Worm (Caenorhabditis elegans) whole organism, young adult: ENCODE data around the gene ddl-2.

Experiments used
- C06A6.2 ChIP-seq: fragments of 200-800 bp; sonication (Bioruptor generic); conservative IDR thresholded peaks from 2 replicates; pipeline ENCODE4 v1.3.6; 2022; ENCODE audit warnings: missing genetic modification characterization, missing compliant biosample characterization
- D2030.7 ChIP-seq: fragments of 200-800 bp; sonication (Bioruptor generic); IDR thresholded peaks from 2 replicates; pipeline ENCODE4 v1.3.6; 2022; ENCODE audit warnings: missing genetic modification reagents, missing genetic modification characterization, missing compliant biosample characterization
- F23B12.7 ChIP-seq: sonication (generic microtip); optimal IDR thresholded peaks from 2 replicates; lab custom pipeline; 2017; ENCODE audit warnings: missing genetic modification characterization, mild to moderate bottlenecking, missing compliant biosample characterization, antibody characterized with exemption, moderate library complexity; ENCODE audit not compliant: insufficient read depth
- F33H1.4 ChIP-seq: fragments of 200-800 bp; sonication (Bioruptor generic); IDR thresholded peaks from 2 replicates; pipeline ENCODE4 v1.3.6; 2022; ENCODE audit warnings: missing genetic modification reagents, missing genetic modification characterization, missing compliant biosample characterization
- Y56A3A.18 ChIP-seq: fragments of 200-800 bp; sonication (Bioruptor generic); IDR thresholded peaks from 2 replicates; pipeline ENCODE4 v1.3.6; 2022; ENCODE audit warnings: missing genetic modification reagents, missing genetic modification characterization, missing compliant biosample characterization
- attf-5 ChIP-seq: fragments of 200-800 bp; sonication (Bioruptor generic); optimal IDR thresholded peaks from 2 replicates; lab custom pipeline; 2018; ENCODE audit warnings: mild to moderate bottlenecking, missing genetic modification characterization, missing compliant biosample characterization
- cebp-1 ChIP-seq, 2 experiments: fragments of 200-800 bp in 1 of 2; sonication (Bioruptor generic) in 1 of 2; sonication (generic microtip) in 1 of 2; IDR thresholded peaks in 1 of 2; optimal IDR thresholded peaks in 1 of 2; 2 replicates each; pipeline versions ENCODE4 v1.3.6 to Lab custom; 2017 to 2022; ENCODE audit warnings: missing compliant biosample characterization in 2 of 2, missing genetic modification characterization in 2 of 2, mild to moderate bottlenecking in 1 of 2, missing genetic modification reagents in 1 of 2, moderate library complexity in 1 of 2
- cebp-2 ChIP-seq: fragments of 200-800 bp; sonication (Bioruptor generic); IDR thresholded peaks from 2 replicates; pipeline ENCODE4 v1.3.6; 2022; ENCODE audit warnings: missing genetic modification characterization, missing compliant biosample characterization
- ceh-100 ChIP-seq: fragments of 200-800 bp; sonication (Bioruptor generic); IDR thresholded peaks from 2 replicates; pipeline ENCODE4 v1.3.6; 2022; ENCODE audit warnings: missing genetic modification reagents, missing genetic modification characterization, missing compliant biosample characterization
- chd-7 ChIP-seq: sonication (generic microtip); optimal IDR thresholded peaks from 2 replicates; lab custom pipeline; 2016; ENCODE audit warnings: mild to moderate bottlenecking, missing genetic modification characterization, moderate library complexity, missing compliant biosample characterization
- dpl-1 ChIP-seq: fragments of 150-350 bp; optimal IDR thresholded peaks from 2 replicates; lab custom pipeline; 2014; ENCODE audit warnings: missing biosample characterization, missing genetic modification reagents, missing genetic modification characterization
- efl-1 ChIP-seq: fragments of 150-350 bp; optimal IDR thresholded peaks from 2 replicates; lab custom pipeline; 2014; ENCODE audit warnings: missing biosample characterization, missing genetic modification reagents, missing genetic modification characterization
- egl-18 ChIP-seq: fragments of 200-800 bp; sonication (Bioruptor generic); IDR thresholded peaks from 2 replicates; pipeline ENCODE4 v1.3.6; 2022; ENCODE audit warnings: missing genetic modification reagents, missing genetic modification characterization, missing compliant biosample characterization
- egrh-3 ChIP-seq: fragments of 200-800 bp; sonication (Bioruptor generic); IDR thresholded peaks from 2 replicates; pipeline ENCODE4 v1.3.6; 2022; ENCODE audit warnings: missing genetic modification reagents, missing genetic modification characterization, missing compliant biosample characterization
- fkh-3 ChIP-seq: sonication (generic microtip); optimal IDR thresholded peaks from 2 replicates; lab custom pipeline; 2016; ENCODE audit warnings: mild to moderate bottlenecking, missing genetic modification characterization, missing compliant biosample characterization
- hmg-1.2 ChIP-seq: fragments of 200-800 bp; sonication (Bioruptor generic); IDR thresholded peaks from 2 replicates; pipeline ENCODE4 v1.3.6; 2022; ENCODE audit warnings: missing genetic modification reagents, missing genetic modification characterization, missing compliant biosample characterization
- lin-26 ChIP-seq: fragments of 200-800 bp; sonication (Bioruptor generic); IDR thresholded peaks from 2 replicates; pipeline ENCODE4 v1.3.6; 2022; ENCODE audit warnings: missing genetic modification reagents, missing genetic modification characterization, missing compliant biosample characterization
- lin-35 ChIP-seq, 3 experiments: fragments of 150-350 bp in 2 of 3; sonication (generic microtip) in 1 of 3; optimal IDR thresholded peaks; 2 replicates each; lab custom pipeline; 2014 to 2018; ENCODE audit warnings: missing biosample characterization in 3 of 3, missing genetic modification characterization in 3 of 3, missing genetic modification reagents in 3 of 3
- lin-54 ChIP-seq: fragments of 200-800 bp; sonication (Bioruptor generic); optimal IDR thresholded peaks from 2 replicates; lab custom pipeline; 2018; ENCODE audit warnings: mild to moderate bottlenecking, missing genetic modification characterization, missing compliant biosample characterization
- lsl-1 ChIP-seq: fragments of 200-800 bp; sonication (Bioruptor generic); optimal IDR thresholded peaks from 2 replicates; lab custom pipeline; 2018; ENCODE audit warnings: mild to moderate bottlenecking, missing genetic modification characterization, moderate library complexity, missing compliant biosample characterization
- madf-6 ChIP-seq: fragments of 200-800 bp; sonication (Bioruptor generic); IDR thresholded peaks from 2 replicates; pipeline ENCODE4 v1.3.6; 2022; ENCODE audit warnings: missing genetic modification reagents, missing genetic modification characterization, missing compliant biosample characterization
- madf-8 ChIP-seq: fragments of 200-800 bp; sonication (Bioruptor generic); conservative IDR thresholded peaks from 2 replicates; pipeline ENCODE4 v1.3.6; 2022; ENCODE audit warnings: missing genetic modification reagents, missing genetic modification characterization, missing compliant biosample characterization
- mcd-1 ChIP-seq: fragments of 200-800 bp; sonication (Bioruptor generic); IDR thresholded peaks from 2 replicates; pipeline ENCODE4 v1.3.6; 2022; ENCODE audit warnings: missing genetic modification reagents, missing genetic modification characterization, missing compliant biosample characterization
- mxl-1 ChIP-seq: sonication (generic microtip); optimal IDR thresholded peaks from 2 replicates; lab custom pipeline; 2016; ENCODE audit warnings: missing genetic modification characterization, missing compliant biosample characterization
- nhr-80 ChIP-seq: sonication (generic microtip); optimal IDR thresholded peaks from 2 replicates; lab custom pipeline; 2016; ENCODE audit warnings: missing genetic modification characterization, missing compliant biosample characterization
- sdz-38 ChIP-seq: sonication (generic microtip); optimal IDR thresholded peaks from 2 replicates; lab custom pipeline; 2016; ENCODE audit warnings: missing genotype, missing genetic modification characterization, missing compliant biosample characterization
- snpc-1.1 ChIP-seq: sonication (generic microtip); optimal IDR thresholded peaks from 2 replicates; lab custom pipeline; 2017; ENCODE audit warnings: missing genetic modification characterization, mild to moderate bottlenecking, missing compliant biosample characterization, antibody characterized with exemption, moderate library complexity, missing genotype, missing genetic modification reagents; ENCODE audit not compliant: insufficient read depth
- snpc-4 ChIP-seq, 5 experiments: fragments of 150-350 bp in 1 of 5; sonication (generic microtip) in 4 of 5; optimal IDR thresholded peaks; 2 replicates each; lab custom pipeline; 2014 to 2018; ENCODE audit warnings: missing genetic modification characterization in 5 of 5, missing biosample characterization in 3 of 5, antibody characterized with exemption in 2 of 5, mild to moderate bottlenecking in 2 of 5, missing compliant biosample characterization in 2 of 5, missing genotype in 2 of 5, moderate library complexity in 2 of 5, missing genetic modification reagents in 1 of 5
- sptf-2 ChIP-seq: fragments of 200-800 bp; sonication (Bioruptor generic); optimal IDR thresholded peaks from 2 replicates; lab custom pipeline; 2018; ENCODE audit warnings: mild to moderate bottlenecking, missing genetic modification characterization, missing compliant biosample characterization
- unc-130 ChIP-seq: sonication (generic microtip); optimal IDR thresholded peaks from 2 replicates; lab custom pipeline; 2016; ENCODE audit warnings: missing genetic modification reagents, missing genetic modification characterization, missing compliant biosample characterization
- unc-62 ChIP-seq: fragments of 150-350 bp; optimal IDR thresholded peaks from 2 replicates; lab custom pipeline; 2014; ENCODE audit warnings: missing biosample characterization, missing genetic modification reagents, missing genetic modification characterization
- xnd-1 ChIP-seq: sonication (generic microtip); optimal IDR thresholded peaks from 2 replicates; lab custom pipeline; 2016; ENCODE audit warnings: missing genotype, missing genetic modification reagents, missing genetic modification characterization, missing compliant biosample characterization
- zfh-2 ChIP-seq: fragments of 200-800 bp; sonication (Bioruptor generic); conservative IDR thresholded peaks from 2 replicates; pipeline ENCODE4 v1.3.6; 2022; ENCODE audit warnings: missing genetic modification reagents, missing genetic modification characterization, missing compliant biosample characterization
- ztf-28 ChIP-seq: fragments of 200-800 bp; sonication (Bioruptor generic); IDR thresholded peaks from 2 replicates; pipeline ENCODE4 v1.3.6; 2022; ENCODE audit warnings: missing genetic modification reagents, missing genetic modification characterization, missing compliant biosample characterization

Gene ddl-2

DNA sequence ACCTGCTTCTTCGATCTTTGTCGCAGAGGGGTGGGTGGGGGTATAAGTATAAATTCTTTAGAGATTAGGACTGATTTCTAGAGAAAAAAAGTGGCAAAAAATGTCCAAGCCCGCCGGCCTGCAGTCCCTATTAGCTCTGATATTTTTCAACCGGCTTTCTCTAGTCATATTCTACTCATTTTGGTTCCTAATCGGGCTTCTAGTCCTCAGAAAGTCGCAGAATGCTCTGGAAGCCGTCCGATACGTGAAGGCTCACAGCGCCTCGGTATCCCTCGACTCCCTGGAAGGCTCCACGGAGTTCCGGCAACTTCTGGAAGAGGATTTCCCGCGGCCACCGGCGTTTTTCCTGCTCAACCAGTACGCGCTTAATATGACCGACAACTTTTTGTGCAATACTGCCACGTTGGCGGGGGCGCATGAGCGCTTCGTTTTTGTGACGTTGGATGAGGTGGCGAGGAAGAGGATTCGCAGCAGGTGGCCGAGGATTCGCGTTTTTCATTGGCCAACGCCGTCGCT, 38.3 kb upstream of the ddl-2 start, which contains the start of gene Y48E1B.8:
Y48E1B.8 (plus strand) TSS at position 51 of the 516 bp plus-strand sequence.
- TF ChIP-seq fkh-3 (tag; lab: Kevin White, UChicago) (no peak), unc-62 (no peak), sdz-38 (tag; lab: Kevin White, UChicago) (no peak), C06A6.2 (GFP tag; lab: Robert Waterston, UW) (no peak), egl-18 (GFP tag; lab: Robert Waterston, UW) (no peak), zfh-2 (GFP tag; lab: Robert Waterston, UW) (peak; percentile 61), lin-26 (no peak)
- TF ChIP-seq, all 124 proteins: peak for 1

ce11 chrII:13575018-13575948, 27.8 kb upstream of the ddl-2 start, which contains the start of the genes mrpl-37 and lin-38:
TSS of gene mrpl-37 (minus strand) at chrII:13575068.
TSS of gene lin-38 (plus strand) at chrII:13575925.
- TF ChIP-seq efl-1 (GFP tag; lab: Kevin White, UChicago) (peak; percentile 31), snpc-1.1 (peak; percentile 13), xnd-1 (tag; lab: Kevin White, UChicago) (peak; percentile 89), lin-54 (GFP tag; lab: Kevin White, UChicago) (peak; percentile 19), unc-130 (GFP tag; lab: Kevin White, UChicago) (no peak), nhr-80 (tag; lab: Kevin White, UChicago) (peak; percentile 29), D2030.7 (peak; percentile 63; the same call in 1 of the 2 replicates), cebp-1 (GFP tag; IDR thresholded peaks at IDR 0.05; lab: Robert Waterston, UW) (no peak), cebp-1 (tag; optimal IDR thresholded peaks at IDR 0.05; lab: Kevin White, UChicago) (peak; percentile 61), mcd-1 (GFP tag; lab: Robert Waterston, UW) (peak; percentile 87), madf-6 (GFP tag; lab: Robert Waterston, UW) (peak; percentile 73), mxl-1 (tag; lab: Kevin White, UChicago) (no peak), ztf-28 (GFP tag; lab: Robert Waterston, UW) (no peak), lsl-1 (GFP tag; lab: Kevin White, UChicago) (peak; percentile 93), F33H1.4 (GFP tag; lab: Robert Waterston, UW) (peak; percentile 92), egrh-3 (GFP tag; lab: Robert Waterston, UW) (peak; percentile 56; the same call in 1 of the 2 replicates), ceh-100 (no peak), lin-35 (GFP tag; optimal IDR thresholded peaks at IDR 0.05; lab: Kevin White, UChicago) (peak in 1 of 3 experiments; percentile 18), attf-5 (GFP tag; lab: Kevin White, UChicago) (peak; percentile 93), snpc-4 (GFP tag; optimal IDR thresholded peaks at IDR 0.05; lab: Kevin White, UChicago) (no peak), snpc-4 (tag; optimal IDR thresholded peaks at IDR 0.05; lab: Kevin White, UChicago) (peak in 2 of 4 experiments; percentile 2 to 45), hmg-1.2 (GFP tag; lab: Robert Waterston, UW) (peak; percentile 38; the same call in 1 of the 2 replicates)

DNA sequence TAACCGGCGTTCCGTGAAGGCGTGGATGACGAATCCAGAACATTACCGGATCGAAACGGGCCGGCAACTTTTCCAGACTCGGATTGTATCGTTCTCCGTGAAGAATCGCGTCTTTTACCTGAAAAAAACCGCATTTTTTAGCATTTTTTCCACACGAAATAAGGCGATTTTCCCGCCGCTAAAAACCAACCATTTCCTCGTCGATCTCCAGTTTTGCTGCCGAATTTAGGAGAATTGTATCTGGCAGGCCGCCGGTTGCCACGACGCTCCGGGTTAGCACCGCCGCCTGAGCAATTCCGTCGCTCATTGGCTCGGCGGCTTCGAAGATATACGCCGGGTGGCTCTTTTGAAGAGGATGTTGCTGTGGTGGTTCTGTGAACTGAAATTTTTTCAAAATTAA, 26.9 kb upstream of the ddl-2 start:
- TF ChIP-seq egrh-3 (GFP tag; lab: Robert Waterston, UW): no peak
- no peak for TF ChIP-seq zfh-2 (GFP tag; lab: Robert Waterston, UW)
- no peak for TF ChIP-seq cebp-2
- no peak for TF ChIP-seq chd-7 (tag; lab: Kevin White, UChicago)
- no peak for TF ChIP-seq dpl-1
- TF ChIP-seq snpc-1.1: no peak
- no peak for TF ChIP-seq madf-8 (GFP tag; lab: Robert Waterston, UW)
- no peak for TF ChIP-seq Y56A3A.18 (GFP tag; lab: Robert Waterston, UW)
- TF ChIP-seq F23B12.7 (tag; lab: Kevin White, UChicago): no peak
- TF ChIP-seq sptf-2 (GFP tag; lab: Kevin White, UChicago): no peak
